Worm (Caenorhabditis elegans): ENCODE results near the gene C36C5.15.

C36C5.15 gene

DNA sequence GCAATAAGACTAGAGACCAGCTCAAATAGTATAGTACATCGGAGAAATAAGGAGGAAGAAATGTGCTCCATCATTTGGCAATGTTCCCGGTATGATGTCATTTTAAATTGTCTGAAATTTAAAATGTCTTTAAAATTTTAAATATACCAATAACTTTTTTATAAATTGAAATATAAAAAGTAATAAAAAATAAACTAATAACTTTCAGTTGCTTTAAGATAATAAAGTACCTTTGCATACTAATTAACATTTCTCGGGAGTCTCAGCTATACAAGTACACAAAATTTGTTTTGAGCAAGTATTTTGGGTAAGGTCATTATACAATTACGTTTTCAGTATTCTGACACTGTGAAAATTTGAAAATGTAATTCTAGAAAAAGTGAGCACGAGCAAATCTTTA, 16.7 kb downstream of the C36C5.15 start, which contains the start of gene srab-6:
TSS of gene srab-6 (minus strand) at position 101 of the 400 bp plus-strand sequence.
- TF ChIP-seq egl-43 (GFP tag; IDR thresholded peaks at IDR 0.05) (no peak), unc-39 (tag; optimal IDR thresholded peaks at IDR 0.05) (no peak), madf-5 (GFP tag; IDR thresholded peaks at IDR 0.05) (no peak), nhr-28 (tag; optimal IDR thresholded peaks at IDR 0.05) (no peak), fos-1 (tag; optimal IDR thresholded peaks at IDR 0.05) (no peak), pqm-1 (tag; optimal IDR thresholded peaks at IDR 0.05) (no peak), lim-7 (GFP tag; IDR thresholded peaks at IDR 0.05) (no peak), dmd-9 (GFP tag; IDR thresholded peaks at IDR 0.05) (no peak), nhr-42 (GFP tag; IDR thresholded peaks at IDR 0.05) (no peak), hif-1 (tag; optimal IDR thresholded peaks at IDR 0.05) (no peak), madf-9 (GFP tag; conservative IDR thresholded peaks at IDR 0.05) (no peak), daf-19 (GFP tag; conservative IDR thresholded peaks at IDR 0.05) (no peak), F44E2.7 (GFP tag; IDR thresholded peaks at IDR 0.05) (no peak), ceh-28 (tag; optimal IDR thresholded peaks at IDR 0.05) (no peak), nhr-41 (GFP tag; IDR thresholded peaks at IDR 0.05) (no peak), nhr-77 (tag; optimal IDR thresholded peaks at IDR 0.05) (no peak), duxl-1 (tag; optimal IDR thresholded peaks at IDR 0.05; ENCODE audit: poor library complexity) (no peak)

DNA sequence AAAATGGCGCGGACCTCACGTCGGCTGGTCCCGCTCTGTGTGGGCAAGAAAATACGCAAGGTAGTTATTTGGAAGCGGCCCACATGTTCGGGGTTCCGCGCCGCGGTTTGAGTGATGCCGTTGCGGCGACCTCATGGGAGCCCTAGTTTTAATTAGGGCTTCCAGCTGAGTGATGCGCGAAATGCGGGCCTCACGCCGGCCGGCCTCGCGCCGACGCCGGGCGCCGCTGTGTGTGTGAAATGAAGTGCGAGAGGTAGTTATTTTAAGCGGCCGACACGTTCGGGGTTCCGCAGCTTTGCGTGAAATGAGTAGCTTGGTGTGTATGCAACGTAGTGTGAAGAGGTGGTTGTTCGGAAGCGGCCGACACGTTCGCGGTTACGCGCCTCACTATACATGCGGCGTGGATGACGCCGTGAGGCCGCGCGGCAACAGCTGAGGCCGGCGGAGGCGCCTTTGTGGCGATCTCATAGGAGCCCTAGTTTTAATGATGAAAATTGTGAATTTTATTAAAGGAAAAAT, 18.6 kb downstream of the C36C5.15 start:
- no peak for TF ChIP-seq cey-2 (tag; optimal IDR thresholded peaks at IDR 0.05; ENCODE audit: borderline replicate concordance, insufficient read depth)
- TF ChIP-seq egl-43 (GFP tag; IDR thresholded peaks at IDR 0.05) = no peak
- TF ChIP-seq mep-1 (tag; optimal IDR thresholded peaks at IDR 0.05) = no peak
- TF ChIP-seq dmd-8 (GFP tag; IDR thresholded peaks at IDR 0.05) = no peak
- TF ChIP-seq aha-1 (tag) = peak; percentile 73
- no peak for TF ChIP-seq lin-13 (GFP tag; optimal IDR thresholded peaks at IDR 0.05)
- TF ChIP-seq set-16 (GFP tag; IDR thresholded peaks at IDR 0.05) = peak; percentile 91
- TF ChIP-seq daf-12 (tag; optimal IDR thresholded peaks at IDR 0.05) = no peak
- 0 out of 2 replicates have a peak, but pooled peaks have one; percentile 38 for TF ChIP-seq saeg-2 (GFP tag; IDR thresholded peaks at IDR 0.05)
- TF ChIP-seq nhr-111 (GFP tag; optimal IDR thresholded peaks at IDR 0.05) = no peak
- 0 out of 2 replicates have a peak, but pooled peaks have one; percentile 6 for TF ChIP-seq nhr-41 (GFP tag; IDR thresholded peaks at IDR 0.05)

DNA sequence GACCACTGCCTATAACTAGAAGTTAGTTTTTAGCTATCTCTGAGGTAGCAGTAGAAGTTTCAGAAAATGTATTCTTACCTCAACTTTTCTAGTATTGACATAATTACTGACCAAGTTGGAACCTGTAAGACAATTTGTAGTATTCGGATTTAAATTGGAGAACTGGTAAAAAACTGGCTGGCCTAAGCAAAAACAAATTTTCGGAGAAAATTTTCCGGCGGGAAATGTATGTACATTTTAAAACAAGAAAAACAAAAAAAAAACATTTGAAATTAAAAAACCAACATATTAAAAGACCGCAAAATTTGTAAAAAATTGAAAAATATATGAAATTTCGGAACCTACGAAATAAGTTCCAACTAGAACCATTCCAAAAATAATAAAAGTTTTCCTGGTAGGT, 21.6 kb downstream of the C36C5.15 start, which contains the start of gene srab-11:
TSS of gene srab-11 (minus strand) at position 101 of the 400 bp plus-strand sequence.
- TF ChIP-seq ceh-62 (tag; optimal IDR thresholded peaks at IDR 0.05) (no peak), aha-1 (tag) (peak; percentile 6), zfp-2 (tag; optimal IDR thresholded peaks at IDR 0.05) (no peak), ceh-32 (tag; optimal IDR thresholded peaks at IDR 0.05; ENCODE audit: poor library complexity) (no peak), pqm-1 (tag; optimal IDR thresholded peaks at IDR 0.05) (no peak), ama-1 (optimal IDR thresholded peaks at IDR 0.05) (no peak)

DNA sequence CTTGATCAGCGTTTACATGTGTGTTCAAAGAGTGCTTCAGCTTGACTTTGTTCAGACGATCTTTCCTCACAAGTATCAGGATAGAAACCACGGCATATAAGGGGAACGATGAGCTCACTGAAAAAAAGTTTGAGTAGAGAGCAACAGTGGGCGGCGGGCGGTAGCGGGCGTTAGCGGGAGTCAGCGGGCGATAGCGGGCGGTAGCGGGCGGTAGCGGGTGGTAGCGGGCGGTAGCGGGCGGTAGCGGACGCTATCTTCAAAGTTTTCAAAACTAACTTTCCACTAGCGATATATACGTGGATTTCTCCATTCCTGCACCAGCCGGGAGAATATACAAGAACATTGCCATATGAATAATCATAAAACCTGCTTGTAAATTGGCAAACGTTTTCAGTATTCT, 23.3 kb downstream of the C36C5.15 start:
- TF ChIP-seq mes-2 (tag; optimal IDR thresholded peaks at IDR 0.05; ENCODE audit: poor library complexity, severe bottlenecking) (no peak), set-16 (GFP tag; IDR thresholded peaks at IDR 0.05) (peak; percentile 86)

DNA sequence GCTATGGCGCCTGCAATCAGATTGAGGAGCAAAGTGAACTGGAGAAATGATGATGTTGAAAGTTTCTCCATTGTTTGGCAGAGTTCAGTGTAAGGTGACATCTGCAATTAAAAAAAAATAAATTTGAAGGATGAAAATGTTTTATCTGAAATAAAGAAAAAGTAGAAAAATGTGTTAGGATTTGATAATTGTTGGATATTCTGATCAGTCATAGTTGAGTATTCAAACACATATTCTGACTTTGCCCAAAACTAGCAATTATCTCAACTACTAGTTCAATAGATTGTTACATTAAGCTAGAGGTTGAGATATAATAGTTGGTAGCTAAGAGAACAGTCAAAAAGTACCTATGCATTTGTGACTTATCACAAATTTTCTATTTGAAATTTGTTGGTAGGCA, 24.1 kb downstream of the C36C5.15 start, which contains the start of gene srab-10:
TSS of gene srab-10 (minus strand) at position 101 of the 400 bp plus-strand sequence.
- TF ChIP-seq dve-1 (tag; optimal IDR thresholded peaks at IDR 0.05; ENCODE audit: insufficient read depth) = no peak

All from whole organism, L4 larva.